Worm (Caenorhabditis elegans): ENCODE results near the gene unc-33.

ce11 chrIV:3523419-3523818 is 6.7 kb downstream of the unc-33 start:
- TF ChIP-seq pqm-1 (tag; optimal IDR thresholded peaks at IDR 0.05) (no peak), ztf-4 (tag; optimal IDR thresholded peaks at IDR 0.05) (no peak), tbx-2 (tag; optimal IDR thresholded peaks at IDR 0.05) (no peak), nhr-23 (tag; optimal IDR thresholded peaks at IDR 0.05) (no peak)
